Fruit fly (Drosophila melanogaster) whole organism, embryonic: ENCODE measurements around the gene CG3165.

Experiments
- Abd-B ChIP-seq: fragments of 200-800 bp; sonication (Bioruptor generic); optimal IDR thresholded peaks from 2 replicates; lab custom pipeline; 2018; ENCODE audit warnings: missing biosample characterization, mild to moderate bottlenecking, missing genetic modification characterization, moderate library complexity
- Asciz ChIP-seq: fragments of 200-800 bp; sonication (Bioruptor generic); optimal IDR thresholded peaks from 2 replicates; lab custom pipeline; 2017; ENCODE audit warnings: missing biosample characterization, mild to moderate bottlenecking, missing genetic modification characterization, missing genetic modification reagents
- BtbVII ChIP-seq: fragments of 200-800 bp; sonication (Bioruptor generic); optimal IDR thresholded peaks from 3 replicates; lab custom pipeline; 2017; ENCODE audit warnings: missing biosample characterization, mild to moderate bottlenecking, missing genetic modification characterization
- CG1024 ChIP-seq: fragments of 200-800 bp; sonication (Bioruptor generic); IDR thresholded peaks from 2 replicates; pipeline ENCODE4 v1.3.6; 2022; ENCODE audit warnings: missing biosample characterization, missing genetic modification characterization
- CG10321 ChIP-seq: fragments of 200-800 bp; sonication (Bioruptor generic); IDR thresholded peaks from 2 replicates; pipeline ENCODE4 v1.3.6; 2022; ENCODE audit warnings: missing biosample characterization, missing genetic modification characterization
- CG10565 ChIP-seq: fragments of 200-800 bp; sonication (Bioruptor generic); optimal IDR thresholded peaks from 3 replicates; lab custom pipeline; 2016; ENCODE audit warnings: missing biosample characterization, mild to moderate bottlenecking, missing genetic modification characterization
- CG11696 ChIP-seq: fragments of 200-800 bp; sonication (Bioruptor generic); IDR thresholded peaks from 2 replicates; pipeline ENCODE4 v1.3.6; 2022; ENCODE audit warnings: missing biosample characterization, missing genetic modification characterization
- CG12155 ChIP-seq: fragments of 200-800 bp; sonication (Bioruptor generic); optimal IDR thresholded peaks from 3 replicates; lab custom pipeline; 2016; ENCODE audit warnings: missing biosample characterization, missing genetic modification characterization
- CG12391 ChIP-seq: fragments of 200-800 bp; sonication (Bioruptor generic); optimal IDR thresholded peaks from 3 replicates; lab custom pipeline; 2018; ENCODE audit warnings: missing biosample characterization, mild to moderate bottlenecking, missing genetic modification characterization, moderate library complexity
- CG13123 ChIP-seq: fragments of 200-800 bp; sonication (Bioruptor generic); optimal IDR thresholded peaks from 2 replicates; lab custom pipeline; 2016; ENCODE audit warnings: missing biosample characterization, missing genetic modification characterization
- CG1602 ChIP-seq: fragments of 200-800 bp; sonication (Bioruptor generic); optimal IDR thresholded peaks from 3 replicates; lab custom pipeline; 2016; ENCODE audit warnings: missing biosample characterization, missing genetic modification characterization
- CG16813 ChIP-seq: fragments of 200-800 bp; sonication (Bioruptor generic); IDR thresholded peaks from 3 replicates; pipeline ENCODE4 v1.3.6; 2022; ENCODE audit warnings: missing biosample characterization, missing genetic modification characterization; ENCODE audit not compliant: partially characterized antibody
- CG17359 ChIP-seq: fragments of 200-800 bp; sonication (Bioruptor generic); optimal IDR thresholded peaks from 3 replicates; lab custom pipeline; 2018; ENCODE audit warnings: missing biosample characterization, mild to moderate bottlenecking, missing genetic modification characterization, moderate library complexity
- CG17612 ChIP-seq: fragments of 200-800 bp; sonication (Bioruptor generic); IDR thresholded peaks from 2 replicates; pipeline ENCODE4 v1.3.6; 2022; ENCODE audit warnings: missing biosample characterization, missing genetic modification characterization
- CG2129 ChIP-seq: fragments of 200-800 bp; sonication (Bioruptor generic); IDR thresholded peaks from 2 replicates; pipeline ENCODE4 v1.3.6; 2022; ENCODE audit warnings: missing biosample characterization, missing genetic modification characterization; ENCODE audit not compliant: partially characterized antibody
- CG33557 ChIP-seq: fragments of 200-800 bp; sonication (Bioruptor generic); optimal IDR thresholded peaks from 2 replicates; lab custom pipeline; 2019; ENCODE audit warnings: missing biosample characterization, mild to moderate bottlenecking, missing genetic modification characterization, moderate library complexity
- CG4404 ChIP-seq: fragments of 200-800 bp; sonication (Bioruptor generic); IDR thresholded peaks from 2 replicates; pipeline ENCODE4 v1.3.6; 2022; ENCODE audit warnings: missing biosample characterization, missing genetic modification characterization
- CG4707 ChIP-seq: fragments of 200-800 bp; sonication (Bioruptor generic); optimal IDR thresholded peaks from 2 replicates; lab custom pipeline; 2018; ENCODE audit warnings: missing biosample characterization, mild to moderate bottlenecking, missing genetic modification characterization, moderate library complexity
- CG4730 ChIP-seq: fragments of 200-800 bp; sonication (Bioruptor generic); IDR thresholded peaks from 2 replicates; pipeline ENCODE4 v1.3.6; 2022; ENCODE audit warnings: missing biosample characterization, missing genetic modification characterization
- CG4854 ChIP-seq: fragments of 200-800 bp; sonication (Bioruptor generic); optimal IDR thresholded peaks from 2 replicates; lab custom pipeline; 2016; ENCODE audit warnings: missing biosample characterization, missing genetic modification characterization, inconsistent platforms
- CG6813 ChIP-seq: fragments of 200-800 bp; sonication (Bioruptor generic); optimal IDR thresholded peaks from 2 replicates; lab custom pipeline; 2017; ENCODE audit warnings: missing biosample characterization, missing genetic modification characterization, mild to moderate bottlenecking, moderate library complexity, missing genetic modification reagents
- CG7839 ChIP-seq: fragments of 200-800 bp; sonication (Bioruptor generic); optimal IDR thresholded peaks from 3 replicates; lab custom pipeline; 2018; ENCODE audit warnings: missing biosample characterization, mild to moderate bottlenecking, missing genetic modification characterization, moderate library complexity
- CG7963 ChIP-seq: fragments of 200-800 bp; sonication (Bioruptor generic); IDR thresholded peaks from 3 replicates; pipeline ENCODE4 v1.3.6; 2022; ENCODE audit warnings: missing biosample characterization, missing genetic modification characterization; ENCODE audit not compliant: partially characterized antibody
- CG8290 ChIP-seq, 3 experiments: fragments of 200-800 bp; sonication (Bioruptor generic); optimal IDR thresholded peaks; 2 replicates each; lab custom pipeline; 2016 to 2019; ENCODE audit warnings: missing biosample characterization in 3 of 3, missing genetic modification characterization in 3 of 3, mild to moderate bottlenecking in 2 of 3, moderate library complexity in 1 of 3
- CHES-1-like ChIP-seq: fragments of 200-800 bp; sonication (Bioruptor generic); optimal IDR thresholded peaks from 2 replicates; lab custom pipeline; 2016; ENCODE audit warnings: missing biosample characterization, missing genetic modification characterization
- D19A ChIP-seq: fragments of 200-800 bp; optimal IDR thresholded peaks from 3 replicates; lab custom pipeline; 2019; ENCODE audit warnings: missing biosample characterization, mild to moderate bottlenecking, missing genetic modification characterization, moderate library complexity
- Ets65A ChIP-seq: fragments of 200-800 bp; sonication (Bioruptor generic); peaks from one replicate; lab custom pipeline; 2016; ENCODE audit warnings: missing biosample characterization, missing genetic modification characterization
- HLH54F ChIP-seq: fragments of 200-800 bp; sonication (Bioruptor generic); optimal IDR thresholded peaks from 3 replicates; lab custom pipeline; 2016; ENCODE audit warnings: missing biosample characterization, missing genetic modification characterization
- Hmr ChIP-seq: fragments of 200-800 bp; sonication (Bioruptor generic); optimal IDR thresholded peaks from 3 replicates; lab custom pipeline; 2017; ENCODE audit warnings: mild to moderate bottlenecking, missing biosample characterization, missing genetic modification reagents, missing genetic modification characterization
- Lpt ChIP-seq: fragments of >200 bp; optimal IDR thresholded peaks from 2 replicates; lab custom pipeline; 2018; ENCODE audit warnings: missing biosample characterization, missing genetic modification characterization
- Mrtf ChIP-seq: fragments of 200-800 bp; sonication (Bioruptor generic); IDR thresholded peaks from 3 replicates; pipeline ENCODE4 v1.3.6; 2022; ENCODE audit warnings: missing biosample characterization, missing genetic modification characterization
- Opbp ChIP-seq: fragments of 200-800 bp; sonication (Bioruptor generic); IDR thresholded peaks from 3 replicates; pipeline ENCODE4 v1.3.6; 2022; ENCODE audit warnings: missing biosample characterization, missing genetic modification characterization; ENCODE audit not compliant: partially characterized antibody
- PHDP ChIP-seq: fragments of 200-800 bp; sonication (Bioruptor generic); optimal IDR thresholded peaks from 3 replicates; lab custom pipeline; 2018; ENCODE audit warnings: missing biosample characterization, mild to moderate bottlenecking, missing genetic modification characterization, moderate library complexity
- Sry-δ ChIP-seq: fragments of 200-800 bp; sonication (Bioruptor generic); optimal IDR thresholded peaks from 2 replicates; lab custom pipeline; 2016; ENCODE audit warnings: missing biosample characterization, missing genetic modification characterization
- Ssrp ChIP-seq: fragments of 200-800 bp; sonication (Bioruptor generic); optimal IDR thresholded peaks from 2 replicates; lab custom pipeline; 2018; ENCODE audit warnings: missing biosample characterization, mild to moderate bottlenecking, missing genetic modification characterization, moderate library complexity
- ab ChIP-seq: fragments of 200-800 bp; sonication (Bioruptor generic); optimal IDR thresholded peaks from 2 replicates; lab custom pipeline; 2016; ENCODE audit warnings: missing biosample characterization, missing genetic modification characterization
- ara ChIP-seq: fragments of 200-800 bp; sonication (Bioruptor generic); IDR thresholded peaks from 2 replicates; pipeline ENCODE4 v1.3.6; 2022; ENCODE audit warnings: missing biosample characterization, missing genetic modification characterization
- ase ChIP-seq: fragments of 200-800 bp; sonication (Bioruptor generic); IDR thresholded peaks from 3 replicates; pipeline ENCODE4 v1.3.6; 2022; ENCODE audit warnings: missing biosample characterization, missing genetic modification characterization
- bowl ChIP-seq: fragments of 200-800 bp; sonication (Bioruptor generic); IDR thresholded peaks from 2 replicates; pipeline ENCODE4 v1.3.6; 2022; ENCODE audit warnings: missing biosample characterization, missing genetic modification characterization
- br ChIP-seq: fragments of >200 bp; optimal IDR thresholded peaks from 2 replicates; lab custom pipeline; 2017
- cas ChIP-seq: fragments of 200-800 bp; sonication (Bioruptor generic); IDR thresholded peaks from 2 replicates; pipeline ENCODE4 v1.3.6; 2022; ENCODE audit warnings: missing biosample characterization, missing genetic modification characterization
- fd102C ChIP-seq: fragments of 200-800 bp; sonication (Bioruptor generic); optimal IDR thresholded peaks from 2 replicates; lab custom pipeline; 2018; ENCODE audit warnings: missing biosample characterization, mild to moderate bottlenecking, missing genetic modification characterization, moderate library complexity
- gfzf ChIP-seq: fragments of 200-800 bp; sonication (Bioruptor generic); optimal IDR thresholded peaks from 2 replicates; lab custom pipeline; 2016; ENCODE audit warnings: missing biosample characterization, mild to moderate bottlenecking, missing genetic modification characterization, moderate library complexity
- gsb-n ChIP-seq: fragments of 200-800 bp; sonication (Bioruptor generic); optimal IDR thresholded peaks from 3 replicates; lab custom pipeline; 2018; ENCODE audit warnings: missing biosample characterization, mild to moderate bottlenecking, missing genetic modification characterization
- inv ChIP-seq: fragments of 200-800 bp; sonication (Bioruptor generic); IDR thresholded peaks from 2 replicates; pipeline ENCODE4 v1.3.6; 2022; ENCODE audit warnings: missing biosample characterization, missing genetic modification characterization; ENCODE audit not compliant: partially characterized antibody
- lov ChIP-seq, 2 experiments: fragments of 200-800 bp in 1 of 2; fragments of >200 bp in 1 of 2; sonication (Bioruptor generic) in 1 of 2; IDR thresholded peaks in 1 of 2; optimal IDR thresholded peaks in 1 of 2; 2 replicates in 1 of 2; 3 replicates in 1 of 2; pipeline versions ENCODE4 v1.3.6 to Lab custom; 2017 to 2022; ENCODE audit warnings: missing biosample characterization in 1 of 2, missing genetic modification characterization in 1 of 2
- pb ChIP-seq: fragments of 200-800 bp; sonication (Bioruptor generic); optimal IDR thresholded peaks from 3 replicates; lab custom pipeline; 2016; ENCODE audit warnings: missing biosample characterization, missing genetic modification characterization
- sens-2 ChIP-seq: fragments of 200-800 bp; sonication (Bioruptor generic); IDR thresholded peaks from 2 replicates; pipeline ENCODE4 v1.3.6; 2022; ENCODE audit warnings: missing biosample characterization, missing genetic modification characterization
- sr ChIP-seq: fragments of 200-800 bp; sonication (Bioruptor generic); IDR thresholded peaks from 3 replicates; pipeline ENCODE4 v1.3.6; 2022; ENCODE audit warnings: missing biosample characterization, missing genetic modification characterization
- tin ChIP-seq: fragments of 200-800 bp; sonication (Bioruptor generic); optimal IDR thresholded peaks from 3 replicates; lab custom pipeline; 2016; ENCODE audit warnings: missing biosample characterization, missing genetic modification characterization
- unpg ChIP-seq: fragments of 200-800 bp; sonication (Bioruptor generic); optimal IDR thresholded peaks from 3 replicates; lab custom pipeline; 2018; ENCODE audit warnings: missing biosample characterization, mild to moderate bottlenecking, missing genetic modification characterization, moderate library complexity

The CG3165 gene

DNA sequence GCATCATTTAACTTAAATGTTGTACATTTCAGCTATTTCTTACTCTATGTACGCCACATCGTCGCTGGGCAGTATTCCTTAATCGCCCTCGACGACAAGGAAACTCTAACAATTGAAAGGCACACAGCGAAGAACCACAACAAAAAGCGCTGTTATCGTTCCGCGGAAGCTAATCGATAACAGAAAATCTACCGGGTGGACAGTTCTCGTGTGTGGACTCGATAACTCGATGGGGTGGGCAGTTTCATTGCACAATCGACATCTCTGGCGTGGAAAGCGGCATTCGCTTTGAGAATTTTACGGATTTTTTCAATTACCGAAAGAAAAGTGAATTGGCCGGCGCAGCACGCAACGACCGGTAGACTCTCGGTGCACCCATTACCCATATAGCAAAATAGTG is 46.1 kb downstream of the CG3165 start, which contains the start of the genes alpha4GT1 and Prp40 (continued):
- TF ChIP-seq ara (GFP tag; lab: Robert Waterston, UW) (no peak), lov (optimal IDR thresholded peaks at IDR 0.05; lab: Kevin White, UChicago) (no peak), lov (GFP tag; IDR thresholded peaks at IDR 0.05; lab: Robert Waterston, UW) (no peak), BtbVII (no peak), bowl (GFP tag; lab: Robert Waterston, UW) (no peak), PHDP (no peak), CHES-1-like (GFP tag; lab: Kevin White, UChicago) (peak; percentile 30), ab (GFP tag; lab: Kevin White, UChicago) (no peak), CG16813 (GFP tag; lab: Robert Waterston, UW) (peak; percentile 81), CG10565 (GFP tag; lab: Kevin White, UChicago) (no peak), Hmr (no peak), sens-2 (GFP tag; lab: Robert Waterston, UW) (no peak), CG4404 (GFP tag; lab: Robert Waterston, UW) (no peak), CG4707 (GFP tag; lab: Kevin White, UChicago) (no peak), CG4854 (GFP tag; lab: Kevin White, UChicago) (no peak), tin (GFP tag; lab: Kevin White, UChicago) (no peak), gsb-n (tag; lab: Kevin White, UChicago) (no peak), CG12391 (tag; lab: Kevin White, UChicago) (no peak), cas (no peak), unpg (no peak), sr (GFP tag; lab: Robert Waterston, UW) (no peak), CG1024 (GFP tag; lab: Robert Waterston, UW) (no peak), CG17359 (tag; lab: Kevin White, UChicago) (no peak), Ssrp (tag; lab: Kevin White, UChicago) (no peak), gfzf (GFP tag; lab: Kevin White, UChicago) (peak; percentile 27), CG2129 (GFP tag; lab: Robert Waterston, UW) (0 out of 2 replicates have a peak, but pooled peaks have one; percentile 16), CG7839 (tag; lab: Kevin White, UChicago) (no peak), CG4730 (GFP tag; lab: Robert Waterston, UW) (no peak), CG6813 (GFP tag; lab: Kevin White, UChicago) (no peak), CG12155 (GFP tag; lab: Kevin White, UChicago) (no peak), CG33557 (no peak), br (no peak), inv (GFP tag; lab: Robert Waterston, UW) (peak; percentile 69), Lpt (no peak), Mrtf (GFP tag; lab: Robert Waterston, UW) (no peak), Abd-B (GFP tag; lab: Kevin White, UChicago) (no peak), Ets65A (no peak), fd102C (GFP tag; lab: Kevin White, UChicago) (no peak), CG17612 (GFP tag; lab: Robert Waterston, UW) (no peak), CG7963 (peak; percentile 90), Asciz (GFP tag; lab: Kevin White, UChicago) (no peak), Opbp (GFP tag; lab: Robert Waterston, UW) (peak; percentile 85), ase (no peak), pb (GFP tag; lab: Kevin White, UChicago) (no peak), CG1602 (GFP tag; lab: Kevin White, UChicago) (no peak), Sry-δ (GFP tag; lab: Kevin White, UChicago) (peak; percentile 78), CG8290 (GFP tag; optimal IDR thresholded peaks at IDR 0.05; lab: Kevin White, UChicago) (no peak), CG8290 (tag; optimal IDR thresholded peaks at IDR 0.05; lab: Kevin White, UChicago) (no peak), CG13123 (GFP tag; lab: Kevin White, UChicago) (no peak), HLH54F (GFP tag; lab: Kevin White, UChicago) (no peak), CG10321 (GFP tag; lab: Robert Waterston, UW) (no peak), CG11696 (GFP tag; lab: Robert Waterston, UW) (no peak), D19A (no peak)
